Worm (Caenorhabditis elegans) whole organism, early embryonic: ENCODE measurements around the gene R12H7.4.

Experiments used
- B0310.2 ChIP-seq: sonication (generic microtip); optimal IDR thresholded peaks from 2 replicates; lab custom pipeline; 2016; ENCODE audit warnings: mild to moderate bottlenecking, missing genetic modification characterization, missing compliant biosample characterization
- F13C5.2 ChIP-seq: sonication (generic microtip); optimal IDR thresholded peaks from 2 replicates; lab custom pipeline; 2017; ENCODE audit warnings: mild to moderate bottlenecking, missing genetic modification characterization, inconsistent platforms, missing compliant biosample characterization
- ama-1 ChIP-seq: fragments of 150-350 bp; optimal IDR thresholded peaks from 2 replicates; lab custom pipeline; 2014
- ceh-13 ChIP-seq: fragments of 200-800 bp; sonication (Bioruptor generic); optimal IDR thresholded peaks from 2 replicates; lab custom pipeline; 2018; ENCODE audit warnings: mild to moderate bottlenecking, missing genetic modification characterization, missing compliant biosample characterization
- ceh-36 ChIP-seq: sonication (generic microtip); optimal IDR thresholded peaks from 2 replicates; lab custom pipeline; 2016; ENCODE audit warnings: missing genetic modification characterization, inconsistent platforms, missing compliant biosample characterization
- flt-1 ChIP-seq: fragments of 200-800 bp; sonication (Bioruptor generic); IDR thresholded peaks from 2 replicates; pipeline ENCODE4 v1.3.6; 2022; ENCODE audit warnings: missing genetic modification characterization, missing compliant biosample characterization
- hmbx-1 ChIP-seq: sonication (generic microtip); optimal IDR thresholded peaks from 2 replicates; lab custom pipeline; 2016; ENCODE audit warnings: mild to moderate bottlenecking, missing genetic modification characterization, missing compliant biosample characterization
- hmg-4 ChIP-seq: fragments of 200-800 bp; sonication (Bioruptor generic); optimal IDR thresholded peaks from 2 replicates; lab custom pipeline; 2018; ENCODE audit warnings: mild to moderate bottlenecking, missing genetic modification characterization, missing compliant biosample characterization
- hnd-1 ChIP-seq: sonication (generic microtip); optimal IDR thresholded peaks from 2 replicates; lab custom pipeline; 2016; ENCODE audit warnings: missing genetic modification characterization, missing compliant biosample characterization
- pes-1 ChIP-seq: fragments of 200-800 bp; sonication (Bioruptor generic); IDR thresholded peaks from 2 replicates; pipeline ENCODE4 v1.3.6; 2022; ENCODE audit warnings: missing genetic modification reagents, missing genetic modification characterization, missing compliant biosample characterization
- scrt-1 ChIP-seq: fragments of 200-800 bp; sonication (Bioruptor generic); IDR thresholded peaks from 2 replicates; pipeline ENCODE4 v1.3.6; 2022; ENCODE audit warnings: missing genetic modification characterization, missing compliant biosample characterization
- tbx-11 ChIP-seq: fragments of 200-800 bp; sonication (Bioruptor generic); IDR thresholded peaks from 2 replicates; pipeline ENCODE4 v1.3.6; 2022; ENCODE audit warnings: missing genetic modification characterization, missing compliant biosample characterization
- tbx-37 ChIP-seq: fragments of 200-800 bp; sonication (Bioruptor generic); conservative IDR thresholded peaks from 2 replicates; pipeline ENCODE4 v1.3.6; 2022; ENCODE audit warnings: missing genetic modification reagents, missing genetic modification characterization, missing compliant biosample characterization

DNA sequence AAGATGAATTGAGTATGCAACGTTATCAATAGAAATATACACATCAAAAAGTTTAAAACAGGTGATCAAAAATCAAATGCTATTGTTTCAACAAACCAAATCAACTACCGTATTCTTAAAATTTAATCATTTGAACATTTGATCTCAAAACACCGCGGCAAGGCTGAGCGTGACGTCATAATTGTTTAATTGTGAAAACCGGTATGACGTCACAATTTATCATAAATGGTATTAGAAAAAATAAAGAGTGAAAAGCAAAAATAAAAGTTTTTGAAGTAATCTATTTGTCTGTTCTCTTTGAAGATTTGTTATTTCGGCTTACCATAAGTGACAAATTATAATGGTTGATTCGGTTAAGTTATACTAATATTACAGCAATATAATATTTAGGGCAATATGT is 10.9 kb downstream of the R12H7.4 start:
- no peak for TF ChIP-seq ama-1 (lab: Kevin White, UChicago)
- no peak for TF ChIP-seq flt-1
- TF ChIP-seq hmbx-1 (tag; lab: Kevin White, UChicago) = no peak
- no peak for TF ChIP-seq tbx-11
- no peak for TF ChIP-seq F13C5.2 (tag; lab: Kevin White, UChicago)
- no peak for TF ChIP-seq scrt-1 (GFP tag; lab: Robert Waterston, UW)
- no peak for TF ChIP-seq ceh-13 (GFP tag; lab: Kevin White, UChicago)
- no peak for TF ChIP-seq B0310.2
- TF ChIP-seq hnd-1 (tag; lab: Kevin White, UChicago) = no peak
- no peak for TF ChIP-seq ceh-36 (tag; lab: Kevin White, UChicago)
- TF ChIP-seq hmg-4 (GFP tag; lab: Kevin White, UChicago) = no peak
- TF ChIP-seq tbx-37 (GFP tag; lab: Robert Waterston, UW) = no peak
- no peak for TF ChIP-seq pes-1 (GFP tag; lab: Robert Waterston, UW)
